Worm (Caenorhabditis elegans) whole organism, young adult: ENCODE results near the gene clec-225.

Experiments used
- F22D6.2 ChIP-seq: sonication (generic microtip); optimal IDR thresholded peaks from 2 replicates; lab custom pipeline; 2016; ENCODE audit warnings: mild to moderate bottlenecking, missing genetic modification characterization, missing compliant biosample characterization
- F33H1.4 ChIP-seq: fragments of 200-800 bp; sonication (Bioruptor generic); IDR thresholded peaks from 2 replicates; pipeline ENCODE4 v1.3.6; 2022; ENCODE audit warnings: missing genetic modification reagents, missing genetic modification characterization, missing compliant biosample characterization
- F37B4.10 ChIP-seq: fragments of 200-800 bp; sonication (Bioruptor generic); IDR thresholded peaks from 2 replicates; pipeline ENCODE4 v1.3.6; 2022; ENCODE audit warnings: missing genetic modification characterization, missing compliant biosample characterization
- F39B2.1 ChIP-seq: fragments of 200-800 bp; sonication (Bioruptor generic); IDR thresholded peaks from 2 replicates; pipeline ENCODE4 v1.3.6; 2022; ENCODE audit warnings: missing genetic modification reagents, missing genetic modification characterization, missing compliant biosample characterization
- F52B5.7 ChIP-seq: sonication (generic microtip); optimal IDR thresholded peaks from 2 replicates; lab custom pipeline; 2016; ENCODE audit warnings: mild to moderate bottlenecking, missing genetic modification characterization, missing compliant biosample characterization
- F57C9.4 ChIP-seq: sonication (generic microtip); optimal IDR thresholded peaks from 2 replicates; lab custom pipeline; 2017; ENCODE audit warnings: mild to moderate bottlenecking, missing genetic modification characterization, missing compliant biosample characterization
- K12H6.12 ChIP-seq: fragments of 200-800 bp; sonication (Bioruptor generic); optimal IDR thresholded peaks from 2 replicates; lab custom pipeline; 2018; ENCODE audit warnings: mild to moderate bottlenecking, missing genetic modification characterization, missing compliant biosample characterization
- T26A5.8 ChIP-seq: sonication (generic microtip); optimal IDR thresholded peaks from 2 replicates; lab custom pipeline; 2016; ENCODE audit warnings: missing genetic modification characterization, missing compliant biosample characterization
- akir-1 ChIP-seq: fragments of 200-800 bp; sonication (Bioruptor generic); optimal IDR thresholded peaks from 2 replicates; lab custom pipeline; 2018; ENCODE audit warnings: mild to moderate bottlenecking, missing genetic modification characterization, moderate library complexity, missing compliant biosample characterization
- aptf-2 ChIP-seq: fragments of 200-800 bp; sonication (Bioruptor generic); conservative IDR thresholded peaks from 2 replicates; pipeline ENCODE4 v1.3.6; 2022; ENCODE audit warnings: missing genetic modification reagents, missing genetic modification characterization, missing compliant biosample characterization
- atf-7 ChIP-seq: sonication (generic microtip); optimal IDR thresholded peaks from 2 replicates; lab custom pipeline; 2017; ENCODE audit warnings: mild to moderate bottlenecking, missing genetic modification characterization, missing compliant biosample characterization
- athp-1 ChIP-seq: sonication (generic microtip); optimal IDR thresholded peaks from 2 replicates; lab custom pipeline; 2017; ENCODE audit warnings: mild to moderate bottlenecking, missing genetic modification characterization, missing compliant biosample characterization
- attf-3 ChIP-seq: fragments of 200-800 bp; sonication (Bioruptor generic); conservative IDR thresholded peaks from 2 replicates; pipeline ENCODE4 v1.3.6; 2022; ENCODE audit warnings: missing genetic modification reagents, missing genetic modification characterization, missing compliant biosample characterization
- attf-6 ChIP-seq: fragments of 200-800 bp; sonication (Bioruptor generic); IDR thresholded peaks from 2 replicates; pipeline ENCODE4 v1.3.6; 2022; ENCODE audit warnings: missing genetic modification reagents, missing genetic modification characterization, missing compliant biosample characterization
- cebp-2 ChIP-seq: fragments of 200-800 bp; sonication (Bioruptor generic); IDR thresholded peaks from 2 replicates; pipeline ENCODE4 v1.3.6; 2022; ENCODE audit warnings: missing genetic modification characterization, missing compliant biosample characterization
- ceh-58 ChIP-seq: fragments of 200-800 bp; sonication (Bioruptor generic); IDR thresholded peaks from 2 replicates; pipeline ENCODE4 v1.3.6; 2022; ENCODE audit warnings: missing genetic modification characterization, missing compliant biosample characterization
- ceh-79 ChIP-seq: sonication (generic microtip); optimal IDR thresholded peaks from 2 replicates; lab custom pipeline; 2017; ENCODE audit warnings: mild to moderate bottlenecking, missing genetic modification characterization, missing compliant biosample characterization
- die-1 ChIP-seq: sonication (generic microtip); optimal IDR thresholded peaks from 2 replicates; lab custom pipeline; 2016; ENCODE audit warnings: missing genotype, mild to moderate bottlenecking, missing genetic modification characterization, missing compliant biosample characterization
- dox-1 ChIP-seq: fragments of 200-800 bp; sonication (Bioruptor generic); IDR thresholded peaks from 2 replicates; pipeline ENCODE4 v1.3.6; 2022; ENCODE audit warnings: missing genetic modification reagents, missing genetic modification characterization, missing compliant biosample characterization
- dpff-1 ChIP-seq: sonication (generic microtip); optimal IDR thresholded peaks from 2 replicates; lab custom pipeline; 2017; ENCODE audit warnings: mild to moderate bottlenecking, missing genetic modification characterization, missing compliant biosample characterization
- egl-44 ChIP-seq: fragments of 200-800 bp; sonication (Bioruptor generic); IDR thresholded peaks from 2 replicates; pipeline ENCODE4 v1.3.6; 2022; ENCODE audit warnings: missing genetic modification reagents, missing genetic modification characterization, missing compliant biosample characterization
- egrh-3 ChIP-seq: fragments of 200-800 bp; sonication (Bioruptor generic); IDR thresholded peaks from 2 replicates; pipeline ENCODE4 v1.3.6; 2022; ENCODE audit warnings: missing genetic modification reagents, missing genetic modification characterization, missing compliant biosample characterization
- gei-17 ChIP-seq: fragments of 200-800 bp; sonication (Bioruptor generic); optimal IDR thresholded peaks from 2 replicates; lab custom pipeline; 2018; ENCODE audit warnings: mild to moderate bottlenecking, missing genetic modification characterization, missing compliant biosample characterization
- hrde-1 ChIP-seq: sonication (generic microtip); optimal IDR thresholded peaks from 2 replicates; lab custom pipeline; 2016; ENCODE audit warnings: missing genetic modification characterization, mild to moderate bottlenecking, missing compliant biosample characterization, moderate library complexity, missing genotype, missing genetic modification reagents, borderline replicate concordance
- lin-35 ChIP-seq, 3 experiments: fragments of 150-350 bp in 2 of 3; sonication (generic microtip) in 1 of 3; optimal IDR thresholded peaks; 2 replicates each; lab custom pipeline; 2014 to 2018; ENCODE audit warnings: missing biosample characterization in 3 of 3, missing genetic modification characterization in 3 of 3, missing genetic modification reagents in 3 of 3
- lsy-27 ChIP-seq: sonication (generic microtip); optimal IDR thresholded peaks from 2 replicates; lab custom pipeline; 2017; ENCODE audit warnings: missing genetic modification characterization, mild to moderate bottlenecking, missing compliant biosample characterization, antibody characterized with exemption, missing genotype, borderline replicate concordance; ENCODE audit not compliant: insufficient read depth
- madf-8 ChIP-seq: fragments of 200-800 bp; sonication (Bioruptor generic); conservative IDR thresholded peaks from 2 replicates; pipeline ENCODE4 v1.3.6; 2022; ENCODE audit warnings: missing genetic modification reagents, missing genetic modification characterization, missing compliant biosample characterization
- mcd-1 ChIP-seq: fragments of 200-800 bp; sonication (Bioruptor generic); IDR thresholded peaks from 2 replicates; pipeline ENCODE4 v1.3.6; 2022; ENCODE audit warnings: missing genetic modification reagents, missing genetic modification characterization, missing compliant biosample characterization
- mes-4 ChIP-seq: sonication (generic microtip); optimal IDR thresholded peaks from 2 replicates; lab custom pipeline; 2016; ENCODE audit warnings: missing genotype, missing genetic modification characterization, missing compliant biosample characterization
- nfyb-1 ChIP-seq: fragments of 200-800 bp; sonication (Bioruptor generic); IDR thresholded peaks from 2 replicates; pipeline ENCODE4 v1.3.6; 2022; ENCODE audit warnings: missing genetic modification reagents, missing genetic modification characterization, missing compliant biosample characterization
- nhr-120 ChIP-seq: fragments of 200-800 bp; sonication (Bioruptor generic); IDR thresholded peaks from 2 replicates; pipeline ENCODE4 v1.3.6; 2022; ENCODE audit warnings: missing genetic modification characterization, missing compliant biosample characterization
- nhr-179 ChIP-seq: sonication (generic microtip); optimal IDR thresholded peaks from 2 replicates; lab custom pipeline; 2016; ENCODE audit warnings: mild to moderate bottlenecking, missing genetic modification characterization, missing compliant biosample characterization
- nhr-90 ChIP-seq: sonication (generic microtip); optimal IDR thresholded peaks from 2 replicates; lab custom pipeline; 2016; ENCODE audit warnings: missing genotype, mild to moderate bottlenecking, missing genetic modification characterization, missing compliant biosample characterization
- rcor-1 ChIP-seq: fragments of 200-800 bp; sonication (Bioruptor generic); IDR thresholded peaks from 2 replicates; pipeline ENCODE4 v1.3.6; 2022; ENCODE audit warnings: missing genetic modification reagents, missing genetic modification characterization, missing compliant biosample characterization
- rec-8 ChIP-seq, 2 experiments: sonication (generic microtip); optimal IDR thresholded peaks; 2 replicates each; lab custom pipeline; 2016; ENCODE audit warnings: mild to moderate bottlenecking in 2 of 2, missing genetic modification characterization in 2 of 2, missing genetic modification reagents in 2 of 2, missing genotype in 2 of 2, missing biosample characterization in 1 of 2, missing compliant biosample characterization in 1 of 2, moderate library complexity in 1 of 2
- snpc-1.3 ChIP-seq: sonication (generic microtip); optimal IDR thresholded peaks from 2 replicates; lab custom pipeline; 2017; ENCODE audit warnings: missing genetic modification characterization, mild to moderate bottlenecking, missing compliant biosample characterization, antibody characterized with exemption, moderate library complexity, missing genotype, missing genetic modification reagents; ENCODE audit not compliant: insufficient read depth
- snpc-4 ChIP-seq, 5 experiments: fragments of 150-350 bp in 1 of 5; sonication (generic microtip) in 4 of 5; optimal IDR thresholded peaks; 2 replicates each; lab custom pipeline; 2014 to 2018; ENCODE audit warnings: missing genetic modification characterization in 5 of 5, missing biosample characterization in 3 of 5, antibody characterized with exemption in 2 of 5, mild to moderate bottlenecking in 2 of 5, missing compliant biosample characterization in 2 of 5, missing genotype in 2 of 5, moderate library complexity in 2 of 5, missing genetic modification reagents in 1 of 5
- somi-1 ChIP-seq: fragments of 200-800 bp; sonication (Bioruptor generic); optimal IDR thresholded peaks from 2 replicates; lab custom pipeline; 2018; ENCODE audit warnings: mild to moderate bottlenecking, missing genetic modification characterization, missing compliant biosample characterization
- tbp1 ChIP-seq: fragments of 200-800 bp; sonication (Bioruptor generic); optimal IDR thresholded peaks from 2 replicates; lab custom pipeline; 2018; ENCODE audit warnings: mild to moderate bottlenecking, missing genetic modification characterization, missing compliant biosample characterization
- unc-62 ChIP-seq: fragments of 150-350 bp; optimal IDR thresholded peaks from 2 replicates; lab custom pipeline; 2014; ENCODE audit warnings: missing biosample characterization, missing genetic modification reagents, missing genetic modification characterization
- zim-3 ChIP-seq: sonication (generic microtip); optimal IDR thresholded peaks from 2 replicates; lab custom pipeline; 2017; ENCODE audit warnings: mild to moderate bottlenecking, missing genetic modification characterization, moderate library complexity, missing compliant biosample characterization
- ztf-18 ChIP-seq: sonication (generic microtip); optimal IDR thresholded peaks from 2 replicates; lab custom pipeline; 2016; ENCODE audit warnings: missing genotype, mild to moderate bottlenecking, missing genetic modification characterization, missing compliant biosample characterization
- ztf-25 ChIP-seq: fragments of 200-800 bp; sonication (Bioruptor generic); IDR thresholded peaks from 2 replicates; pipeline ENCODE4 v1.3.6; 2022; ENCODE audit warnings: missing genetic modification reagents, missing genetic modification characterization, missing compliant biosample characterization

The clec-225 gene

ce11 chrV:13111599-13112191, 23.0 kb downstream of the clec-225 start:
- TF ChIP-seq F37B4.10 (no peak), mes-4 (no peak), somi-1 (GFP tag; lab: Kevin White, UChicago) (no peak), gei-17 (GFP tag; lab: Kevin White, UChicago) (no peak), F33H1.4 (GFP tag; lab: Robert Waterston, UW) (no peak), nfyb-1 (GFP tag; lab: Robert Waterston, UW) (no peak), dpff-1 (tag; lab: Kevin White, UChicago) (no peak), ztf-25 (GFP tag; lab: Robert Waterston, UW) (no peak), aptf-2 (GFP tag; lab: Robert Waterston, UW) (no peak), nhr-179 (no peak), snpc-4 (GFP tag; optimal IDR thresholded peaks at IDR 0.05; lab: Kevin White, UChicago) (no peak), snpc-4 (tag; optimal IDR thresholded peaks at IDR 0.05; lab: Kevin White, UChicago) (no peak), madf-8 (no peak), nhr-90 (tag; lab: Kevin White, UChicago) (no peak), F39B2.1 (GFP tag; lab: Robert Waterston, UW) (no peak), F57C9.4 (tag; lab: Kevin White, UChicago) (no peak), athp-1 (no peak)

ce11 chrV:13105840-13106429, 28.8 kb downstream of the clec-225 start:
- peak; percentile 64 for TF ChIP-seq unc-62 (GFP tag; lab: Kevin White, UChicago)
- TF ChIP-seq akir-1 (GFP tag; lab: Kevin White, UChicago), result no peak

- TF ChIP-seq ztf-18 (tag; lab: Kevin White, UChicago) (no peak), T26A5.8 (tag; lab: Kevin White, UChicago) (no peak), egl-44 (GFP tag; lab: Robert Waterston, UW) (no peak), K12H6.12 (tag; lab: Kevin White, UChicago) (no peak), egrh-3 (GFP tag; lab: Robert Waterston, UW) (no peak), lin-35 (GFP tag; optimal IDR thresholded peaks at IDR 0.05; lab: Kevin White, UChicago) (no peak), rec-8 (tag; optimal IDR thresholded peaks at IDR 0.05; lab: Kevin White, UChicago) (no peak), gei-17 (GFP tag; lab: Kevin White, UChicago) (no peak), rcor-1 (GFP tag; lab: Robert Waterston, UW) (no peak), cebp-2 (GFP tag; lab: Robert Waterston, UW) (no peak)
- TF ChIP-seq, all 124 proteins: peak for 0
Observed at ce11 chrV:13095654-13096053, 39.0 kb downstream of the clec-225 start, which contains the start of gene C34B4.5. Gene C34B4.5 (plus strand): TSS chrV:13095954.

DNA sequence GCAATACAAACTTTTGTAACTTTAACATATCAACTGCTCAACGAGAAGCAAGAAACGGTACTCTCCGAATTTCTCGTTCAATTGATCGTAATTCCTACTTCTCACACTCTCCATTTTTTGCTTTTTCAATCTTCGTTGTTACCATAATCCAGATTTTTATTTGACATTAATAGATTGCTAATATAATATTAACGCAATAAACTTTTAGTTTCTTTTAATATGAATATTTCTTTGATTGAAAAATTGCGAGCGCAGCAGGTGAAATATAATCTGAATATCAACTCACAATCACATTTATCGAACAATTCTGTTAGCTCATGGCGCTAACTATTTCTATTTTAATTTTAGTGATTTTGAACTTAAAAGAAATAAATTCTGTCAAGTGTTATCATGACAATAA, 42.3 kb downstream of the clec-225 start, which contains the start of gene lurp-4:
lurp-4 (plus strand) TSS at position 301 of the 400 bp plus-strand sequence.
- TF ChIP-seq tbp1 (GFP tag; lab: Kevin White, UChicago) (no peak), attf-6 (GFP tag; lab: Robert Waterston, UW) (no peak), lsy-27 (tag; lab: Kevin White, UChicago) (no peak), F52B5.7 (tag; lab: Kevin White, UChicago) (no peak), nhr-120 (no peak), F22D6.2 (tag; lab: Kevin White, UChicago) (no peak), attf-3 (no peak), die-1 (tag; lab: Kevin White, UChicago) (no peak), dox-1 (GFP tag; lab: Robert Waterston, UW) (no peak), ceh-79 (no peak), ceh-58 (GFP tag; lab: Robert Waterston, UW) (no peak), snpc-1.3 (tag; lab: Kevin White, UChicago) (no peak), mcd-1 (GFP tag; lab: Robert Waterston, UW) (no peak), hrde-1 (no peak), atf-7 (no peak), madf-8 (no peak), zim-3 (tag; lab: Kevin White, UChicago) (no peak), nhr-179 (no peak)
